Worm (Caenorhabditis elegans): ENCODE data around the gene B0303.14.
A peak's percentile ranks its signal among the peaks of the same experiment; 100 is the strongest.

Gene B0303.14

ce11 chrIII:8741276-8741860 lies 25.4 kb upstream of the B0303.14 start, which contains the start of gene pdhk-2 (continued):
- TF ChIP-seq nhr-76 (tag; optimal IDR thresholded peaks at IDR 0.05): no peak
- peak; percentile 97 for TF ChIP-seq rnt-1 (tag; optimal IDR thresholded peaks at IDR 0.05)
- TF ChIP-seq ama-1 (optimal IDR thresholded peaks at IDR 0.05): peak; percentile 74
- TF ChIP-seq lin-39 (tag; optimal IDR thresholded peaks at IDR 0.05): peak; percentile 94
- TF ChIP-seq blmp-1 (tag; optimal IDR thresholded peaks at IDR 0.05): peak; percentile 80
- TF ChIP-seq sup-37 (GFP tag; optimal IDR thresholded peaks at IDR 0.05): peak; percentile 91
- peak; percentile 92 for TF ChIP-seq isw-1 (GFP tag; IDR thresholded peaks at IDR 0.05)
- TF ChIP-seq nhr-47 (tag; optimal IDR thresholded peaks at IDR 0.05): peak; percentile 97
- TF ChIP-seq fkh-8 (tag; optimal IDR thresholded peaks at IDR 0.05): peak; percentile 91
- peak; percentile 92 for TF ChIP-seq irx-1 (tag; optimal IDR thresholded peaks at IDR 0.05)
- peak; percentile 69 for TF ChIP-seq mef-2 (tag; optimal IDR thresholded peaks at IDR 0.05)
- peak; percentile 95 for TF ChIP-seq lin-14 (GFP tag; optimal IDR thresholded peaks at IDR 0.05)
- TF ChIP-seq zip-4 (GFP tag; optimal IDR thresholded peaks at IDR 0.05): peak; percentile 89
- TF ChIP-seq egl-27 (tag; optimal IDR thresholded peaks at IDR 0.05): no peak
- peak; percentile 82 for TF ChIP-seq zag-1 (tag; optimal IDR thresholded peaks at IDR 0.05)
- peak; percentile 93 for TF ChIP-seq fkh-10 (GFP tag; optimal IDR thresholded peaks at IDR 0.05)
- no peak for TF ChIP-seq nhr-12 (tag; optimal IDR thresholded peaks at IDR 0.05)
- peak; percentile 71 for TF ChIP-seq skn-1 (tag; optimal IDR thresholded peaks at IDR 0.05)
- peak; percentile 97 for TF ChIP-seq C16A3.4 (tag; optimal IDR thresholded peaks at IDR 0.05)
- TF ChIP-seq nhr-19 (GFP tag; conservative IDR thresholded peaks at IDR 0.05): peak; percentile 95
- peak; percentile 85 for TF ChIP-seq elt-2 (tag; optimal IDR thresholded peaks at IDR 0.05)
- no peak for TF ChIP-seq Y116A8C.19 (tag; optimal IDR thresholded peaks at IDR 0.05; ENCODE audit: borderline replicate concordance)
- TF ChIP-seq nhr-11 (tag; optimal IDR thresholded peaks at IDR 0.05): peak; percentile 89
- TF ChIP-seq tbx-2 (tag; optimal IDR thresholded peaks at IDR 0.05): peak; percentile 97
- TF ChIP-seq unc-86 (tag; optimal IDR thresholded peaks at IDR 0.05): peak; percentile 94
- TF ChIP-seq lir-3 (tag; optimal IDR thresholded peaks at IDR 0.05; ENCODE audit: poor library complexity): peak; percentile 82
- no peak for TF ChIP-seq pag-3 (tag; optimal IDR thresholded peaks at IDR 0.05; ENCODE audit: borderline replicate concordance, insufficient read depth)
- TF ChIP-seq snpc-4 (tag; optimal IDR thresholded peaks at IDR 0.05): peak; percentile 84
- TF ChIP-seq swsn-7 (tag; optimal IDR thresholded peaks at IDR 0.05): peak; percentile 96
- peak; percentile 98 for TF ChIP-seq nhr-71 (tag; optimal IDR thresholded peaks at IDR 0.05)
- TF ChIP-seq aha-1 (tag; optimal IDR thresholded peaks at IDR 0.05): peak; percentile 63
- TF ChIP-seq sptf-1 (tag; optimal IDR thresholded peaks at IDR 0.05): no peak
- TF ChIP-seq hlh-4 (tag; optimal IDR thresholded peaks at IDR 0.05): no peak
- peak; percentile 99 to 100 (median 99) for TF ChIP-seq dpl-1 (GFP tag; optimal IDR thresholded peaks at IDR 0.05)
- TF ChIP-seq nhr-84 (tag; optimal IDR thresholded peaks at IDR 0.05): no peak
- TF ChIP-seq ces-1 (GFP tag; optimal IDR thresholded peaks at IDR 0.05): no peak
- peak; percentile 68 for TF ChIP-seq mab-9 (GFP tag; IDR thresholded peaks at IDR 0.05)
- TF ChIP-seq lin-35 (GFP tag; optimal IDR thresholded peaks at IDR 0.05): peak; percentile 99 to 100
- peak; percentile 72 for TF ChIP-seq fkh-4 (tag; optimal IDR thresholded peaks at IDR 0.05; ENCODE audit: borderline replicate concordance)
- peak; percentile 95 for TF ChIP-seq lsy-2 (tag; optimal IDR thresholded peaks at IDR 0.05)
- peak; percentile 88 for TF ChIP-seq ztf-4 (tag; optimal IDR thresholded peaks at IDR 0.05)
- TF ChIP-seq ceh-90 (tag; optimal IDR thresholded peaks at IDR 0.05): peak; percentile 52
- TF ChIP-seq dsc-1 (tag; optimal IDR thresholded peaks at IDR 0.05): peak; percentile 96
- TF ChIP-seq tlp-1 (tag; optimal IDR thresholded peaks at IDR 0.05): no peak
- peak; percentile 98 for TF ChIP-seq mep-1 (tag; optimal IDR thresholded peaks at IDR 0.05)
- TF ChIP-seq vab-15 (tag; optimal IDR thresholded peaks at IDR 0.05): peak; percentile 75
- peak in 1 of 2 experiments; percentile 85 for TF ChIP-seq mdl-1 (tag; optimal IDR thresholded peaks at IDR 0.05)
- peak; percentile 80 for TF ChIP-seq unc-130 (tag; optimal IDR thresholded peaks at IDR 0.05)
- peak; percentile 93 to 97 (median 94) for TF ChIP-seq ceh-82 (tag; optimal IDR thresholded peaks at IDR 0.05)
- TF ChIP-seq nhr-77 (tag; optimal IDR thresholded peaks at IDR 0.05): peak; percentile 85
- peak; percentile 49 for TF ChIP-seq C34B4.2 (tag; optimal IDR thresholded peaks at IDR 0.05)
- TF ChIP-seq nhr-28 (tag; optimal IDR thresholded peaks at IDR 0.05): no peak

Measured in whole organism, L1 larva.